Fruit fly (Drosophila melanogaster) whole organism, embryonic: Measurements from ENCODE around the gene Antp.
A peak's percentile ranks its signal among the peaks of the same experiment; 100 is the strongest.

ENCODE experiments used
- Atf6 ChIP-seq: fragments of 200-800 bp; sonication (Bioruptor generic); IDR thresholded peaks from 2 replicates; pipeline ENCODE4 v1.3.6; 2022; ENCODE audit warnings: missing biosample characterization, missing genetic modification characterization
- CG1024 ChIP-seq: fragments of 200-800 bp; sonication (Bioruptor generic); IDR thresholded peaks from 2 replicates; pipeline ENCODE4 v1.3.6; 2022; ENCODE audit warnings: missing biosample characterization, missing genetic modification characterization
- CG10431 ChIP-seq: fragments of 200-800 bp; sonication (Bioruptor generic); optimal IDR thresholded peaks from 3 replicates; lab custom pipeline; 2018; ENCODE audit warnings: missing biosample characterization, mild to moderate bottlenecking, missing genetic modification characterization
- CG10959 ChIP-seq: fragments of 200-800 bp; sonication (Bioruptor generic); IDR thresholded peaks from 2 replicates; pipeline ENCODE4 v1.3.6; 2022; ENCODE audit warnings: missing biosample characterization, missing genetic modification characterization
- CG10979 ChIP-seq: fragments of 200-800 bp; sonication (Bioruptor generic); optimal IDR thresholded peaks from 2 replicates; lab custom pipeline; 2018; ENCODE audit warnings: missing biosample characterization, mild to moderate bottlenecking, missing genetic modification characterization, moderate library complexity
- CG11085 ChIP-seq: fragments of 200-800 bp; sonication (Bioruptor generic); IDR thresholded peaks from 2 replicates; pipeline ENCODE4 v1.3.6; 2022; ENCODE audit warnings: missing biosample characterization, missing genetic modification characterization
- CG12155 ChIP-seq: fragments of 200-800 bp; sonication (Bioruptor generic); optimal IDR thresholded peaks from 3 replicates; lab custom pipeline; 2016; ENCODE audit warnings: missing biosample characterization, missing genetic modification characterization
- CG2889 ChIP-seq: fragments of 200-800 bp; sonication (Bioruptor generic); IDR thresholded peaks from 3 replicates; pipeline ENCODE4 v1.3.6; 2022; ENCODE audit warnings: missing biosample characterization, missing genetic modification characterization
- CG31224 ChIP-seq: fragments of 200-800 bp; sonication (Bioruptor generic); IDR thresholded peaks from 2 replicates; pipeline ENCODE4 v1.3.6; 2022; ENCODE audit warnings: missing biosample characterization, missing genetic modification characterization
- CG31388 ChIP-seq: fragments of 200-800 bp; sonication (Bioruptor generic); optimal IDR thresholded peaks from 2 replicates; lab custom pipeline; 2016; ENCODE audit warnings: missing biosample characterization, missing genetic modification characterization
- CG33557 ChIP-seq: fragments of 200-800 bp; sonication (Bioruptor generic); optimal IDR thresholded peaks from 2 replicates; lab custom pipeline; 2019; ENCODE audit warnings: missing biosample characterization, mild to moderate bottlenecking, missing genetic modification characterization, moderate library complexity
- CG4424 ChIP-seq: fragments of 200-800 bp; sonication (Bioruptor generic); optimal IDR thresholded peaks from 3 replicates; lab custom pipeline; 2016; ENCODE audit warnings: missing biosample characterization, missing genetic modification characterization
- CG4617 ChIP-seq: fragments of 200-800 bp; sonication (Bioruptor generic); optimal IDR thresholded peaks from 3 replicates; lab custom pipeline; 2016; ENCODE audit warnings: missing biosample characterization, missing genetic modification characterization, borderline replicate concordance
- CG5180 ChIP-seq: fragments of 200-800 bp; sonication (Bioruptor generic); optimal IDR thresholded peaks from 3 replicates; lab custom pipeline; 2017; ENCODE audit warnings: missing biosample characterization, missing genetic modification characterization, mild to moderate bottlenecking, moderate library complexity, missing genetic modification reagents
- CG7271 ChIP-seq: fragments of 200-800 bp; sonication (Bioruptor generic); optimal IDR thresholded peaks from 2 replicates; lab custom pipeline; 2018; ENCODE audit warnings: missing biosample characterization, mild to moderate bottlenecking, missing genetic modification characterization, moderate library complexity
- CG8281 ChIP-seq: fragments of 200-800 bp; sonication (Bioruptor generic); optimal IDR thresholded peaks from 2 replicates; lab custom pipeline; 2018; ENCODE audit warnings: missing biosample characterization, mild to moderate bottlenecking, missing genetic modification characterization, moderate library complexity
- CG8388 ChIP-seq: fragments of 200-800 bp; sonication (Bioruptor generic); optimal IDR thresholded peaks from 2 replicates; lab custom pipeline; 2019; ENCODE audit warnings: missing biosample characterization, mild to moderate bottlenecking, missing genetic modification characterization, moderate library complexity
- CG8765 ChIP-seq: fragments of 200-800 bp; sonication (Bioruptor generic); IDR thresholded peaks from 2 replicates; pipeline ENCODE4 v1.3.6; 2022; ENCODE audit warnings: missing biosample characterization, missing genetic modification characterization
- CG9797 ChIP-seq: fragments of 200-800 bp; sonication (Bioruptor generic); optimal IDR thresholded peaks from 3 replicates; lab custom pipeline; 2018; ENCODE audit warnings: missing biosample characterization, mild to moderate bottlenecking, missing genetic modification characterization
- Dll ChIP-seq: fragments of 200-800 bp; sonication (Bioruptor generic); IDR thresholded peaks from 4 replicates; pipeline ENCODE4 v1.3.6; 2022; ENCODE audit warnings: missing biosample characterization, missing genetic modification characterization; ENCODE audit not compliant: partially characterized antibody
- HHEX ChIP-seq: fragments of 200-800 bp; sonication (Bioruptor generic); optimal IDR thresholded peaks from 3 replicates; lab custom pipeline; 2017; ENCODE audit warnings: missing biosample characterization, mild to moderate bottlenecking, missing genetic modification characterization, missing genetic modification reagents
- Hand ChIP-seq: fragments of 200-800 bp; sonication (Bioruptor generic); optimal IDR thresholded peaks from 2 replicates; lab custom pipeline; 2017; ENCODE audit warnings: mild to moderate bottlenecking, missing biosample characterization, missing genetic modification reagents, missing genetic modification characterization
- HmgZ ChIP-seq: fragments of 200-800 bp; sonication (Bioruptor generic); optimal IDR thresholded peaks from 2 replicates; lab custom pipeline; 2018; ENCODE audit warnings: missing biosample characterization, mild to moderate bottlenecking, missing genetic modification characterization
- Hmr ChIP-seq: fragments of 200-800 bp; sonication (Bioruptor generic); optimal IDR thresholded peaks from 3 replicates; lab custom pipeline; 2017; ENCODE audit warnings: mild to moderate bottlenecking, missing biosample characterization, missing genetic modification reagents, missing genetic modification characterization
- Hr78 ChIP-seq, 2 experiments: fragments of 200-800 bp in 1 of 2; fragments of >200 bp in 1 of 2; sonication (Bioruptor generic) in 1 of 2; optimal IDR thresholded peaks; 2 replicates each; lab custom pipeline; 2017 to 2019; ENCODE audit warnings: missing biosample characterization in 2 of 2, missing genetic modification characterization in 2 of 2, mild to moderate bottlenecking in 1 of 2, moderate library complexity in 1 of 2
- Nf-YB ChIP-seq: fragments of 200-800 bp; sonication (Bioruptor generic); optimal IDR thresholded peaks from 3 replicates; lab custom pipeline; 2019; ENCODE audit warnings: missing biosample characterization, mild to moderate bottlenecking, missing genetic modification characterization, moderate library complexity
- Nf-YC ChIP-seq: fragments of 200-800 bp; optimal IDR thresholded peaks from 3 replicates; lab custom pipeline; 2019; ENCODE audit warnings: missing biosample characterization, mild to moderate bottlenecking, missing genetic modification characterization, moderate library complexity
- Oli ChIP-seq: fragments of 200-800 bp; sonication (Bioruptor generic); optimal IDR thresholded peaks from 2 replicates; lab custom pipeline; 2018; ENCODE audit warnings: missing biosample characterization, mild to moderate bottlenecking, missing genetic modification characterization, moderate library complexity
- PHDP ChIP-seq: fragments of 200-800 bp; sonication (Bioruptor generic); optimal IDR thresholded peaks from 3 replicates; lab custom pipeline; 2018; ENCODE audit warnings: missing biosample characterization, mild to moderate bottlenecking, missing genetic modification characterization, moderate library complexity
- Side ChIP-seq: fragments of 200-800 bp; sonication (Bioruptor generic); optimal IDR thresholded peaks from 2 replicates; lab custom pipeline; 2016; ENCODE audit warnings: missing biosample characterization, missing genetic modification characterization
- abd-A ChIP-seq: fragments of 200-800 bp; sonication (Bioruptor generic); optimal IDR thresholded peaks from 3 replicates; lab custom pipeline; 2019; ENCODE audit warnings: missing biosample characterization, mild to moderate bottlenecking, missing genetic modification characterization, moderate library complexity
- ara ChIP-seq: fragments of 200-800 bp; sonication (Bioruptor generic); IDR thresholded peaks from 2 replicates; pipeline ENCODE4 v1.3.6; 2022; ENCODE audit warnings: missing biosample characterization, missing genetic modification characterization
- bbx ChIP-seq: fragments of 200-800 bp; sonication (Bioruptor generic); IDR thresholded peaks from 2 replicates; pipeline ENCODE4 v1.3.6; 2022; ENCODE audit warnings: missing biosample characterization, missing genetic modification characterization; ENCODE audit not compliant: partially characterized antibody
- cwo ChIP-seq: fragments of 200-800 bp; sonication (Bioruptor generic); optimal IDR thresholded peaks from 3 replicates; lab custom pipeline; 2017; ENCODE audit warnings: missing biosample characterization, missing genetic modification characterization, mild to moderate bottlenecking, moderate library complexity, missing genetic modification reagents
- dan ChIP-seq: fragments of 200-800 bp; sonication (Bioruptor generic); IDR thresholded peaks from 2 replicates; pipeline ENCODE4 v1.3.6; 2022; ENCODE audit warnings: missing biosample characterization, missing genetic modification characterization
- dimm ChIP-seq: fragments of 200-800 bp; sonication (Bioruptor generic); IDR thresholded peaks from 2 replicates; pipeline ENCODE4 v1.3.6; 2022; ENCODE audit warnings: missing biosample characterization, missing genetic modification characterization
- dm ChIP-seq: fragments of 200-800 bp; sonication (Bioruptor generic); optimal IDR thresholded peaks from 3 replicates; lab custom pipeline; 2016; ENCODE audit warnings: missing biosample characterization, missing genetic modification characterization
- ems ChIP-seq: fragments of 200-800 bp; sonication (Bioruptor generic); optimal IDR thresholded peaks from 3 replicates; lab custom pipeline; 2016; ENCODE audit warnings: missing biosample characterization, missing genetic modification characterization
- gem ChIP-seq: fragments of 200-800 bp; sonication (Bioruptor generic); optimal IDR thresholded peaks from 2 replicates; lab custom pipeline; 2019; ENCODE audit warnings: missing biosample characterization, mild to moderate bottlenecking, missing genetic modification characterization, moderate library complexity
- grau ChIP-seq: fragments of 200-800 bp; optimal IDR thresholded peaks from 3 replicates; lab custom pipeline; 2019; ENCODE audit warnings: missing biosample characterization, mild to moderate bottlenecking, missing genetic modification characterization, moderate library complexity
- her ChIP-seq: fragments of 200-800 bp; sonication (Bioruptor generic); optimal IDR thresholded peaks from 2 replicates; lab custom pipeline; 2016; ENCODE audit warnings: missing biosample characterization, missing genetic modification characterization
- hth ChIP-seq: fragments of >200 bp; optimal IDR thresholded peaks from 2 replicates; lab custom pipeline; 2017; ENCODE audit warnings: inconsistent platforms
- schlank ChIP-seq: fragments of 200-800 bp; sonication (Bioruptor generic); optimal IDR thresholded peaks from 2 replicates; lab custom pipeline; 2018; ENCODE audit warnings: missing biosample characterization, mild to moderate bottlenecking, missing genetic modification characterization
- sd ChIP-seq: fragments of 200-800 bp; sonication (Bioruptor generic); optimal IDR thresholded peaks from 3 replicates; lab custom pipeline; 2018; ENCODE audit warnings: missing biosample characterization, mild to moderate bottlenecking, missing genetic modification characterization, moderate library complexity
- sens-2 ChIP-seq: fragments of 200-800 bp; sonication (Bioruptor generic); IDR thresholded peaks from 2 replicates; pipeline ENCODE4 v1.3.6; 2022; ENCODE audit warnings: missing biosample characterization, missing genetic modification characterization
- slp2 ChIP-seq: fragments of 200-800 bp; sonication (Bioruptor generic); optimal IDR thresholded peaks from 2 replicates; lab custom pipeline; 2016; ENCODE audit warnings: missing biosample characterization, missing genetic modification characterization
- tin ChIP-seq: fragments of 200-800 bp; sonication (Bioruptor generic); optimal IDR thresholded peaks from 3 replicates; lab custom pipeline; 2016; ENCODE audit warnings: missing biosample characterization, missing genetic modification characterization
- tup ChIP-seq: fragments of 200-800 bp; sonication (Bioruptor generic); optimal IDR thresholded peaks from 2 replicates; lab custom pipeline; 2016; ENCODE audit warnings: missing biosample characterization, mild to moderate bottlenecking, missing genetic modification characterization, moderate library complexity
- vvl ChIP-seq: fragments of 200-800 bp; sonication (Bioruptor generic); IDR thresholded peaks from 2 replicates; pipeline ENCODE4 v1.3.6; 2022; ENCODE audit warnings: missing biosample characterization, missing genetic modification characterization
- zen2 ChIP-seq: fragments of 200-800 bp; sonication (Bioruptor generic); IDR thresholded peaks from 3 replicates; pipeline ENCODE4 v1.3.6; 2022; ENCODE audit warnings: missing biosample characterization, missing genetic modification characterization; ENCODE audit not compliant: partially characterized antibody

Gene Antp

DNA sequence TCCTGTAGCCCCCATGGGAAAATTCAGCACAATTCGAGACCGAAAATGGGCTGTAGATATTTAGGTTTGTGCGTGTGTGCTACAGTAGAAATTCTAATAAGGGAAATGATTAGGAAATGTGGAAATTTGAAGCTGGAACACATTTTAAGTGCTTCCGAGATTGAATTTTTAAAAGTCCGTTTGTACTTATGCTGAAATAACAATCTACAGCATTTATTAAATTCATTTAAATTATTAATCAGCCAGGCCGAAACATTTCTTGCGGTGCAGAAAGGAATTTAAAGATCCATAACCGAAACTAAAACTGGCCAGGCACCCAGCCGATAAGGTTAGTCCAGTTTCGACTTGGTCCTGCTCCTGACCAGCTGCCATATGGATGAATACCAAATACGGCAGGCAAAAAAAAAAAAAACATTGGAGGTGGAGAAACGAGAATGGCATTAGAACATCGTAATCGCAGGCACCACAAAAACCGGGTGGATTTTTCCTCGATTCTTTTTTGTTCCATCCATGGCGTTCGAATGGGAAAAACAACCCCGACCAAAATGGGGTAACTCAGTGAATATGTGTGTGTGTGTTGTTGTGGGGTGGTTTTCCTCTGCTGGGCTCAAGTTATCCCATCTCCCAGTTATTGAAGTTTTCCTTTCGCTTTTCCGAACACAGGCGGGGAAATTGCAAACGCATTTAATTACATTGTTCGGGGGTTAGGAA, 77.6 kb downstream of the Antp start (continued):
- TF ChIP-seq CG33557 (GFP tag; lab: Kevin White, UChicago): no peak
- no peak for TF ChIP-seq dm (GFP tag; lab: Kevin White, UChicago)
- no peak for TF ChIP-seq CG12155 (GFP tag; lab: Kevin White, UChicago)
- no peak for TF ChIP-seq dan (GFP tag; lab: Robert Waterston, UW)
- peak; percentile 22 for TF ChIP-seq sd
- TF ChIP-seq her (GFP tag; lab: Kevin White, UChicago): no peak
- no peak for TF ChIP-seq Dll (GFP tag; lab: Robert Waterston, UW)
- peak; percentile 40 for TF ChIP-seq Nf-YB
- TF ChIP-seq CG1024 (GFP tag; lab: Robert Waterston, UW): no peak
- no peak for TF ChIP-seq Hand
- TF ChIP-seq hth: no peak
- TF ChIP-seq CG4617: no peak
- TF ChIP-seq Hr78 (GFP tag; optimal IDR thresholded peaks at IDR 0.05; lab: Kevin White, UChicago): no peak
- TF ChIP-seq Oli: peak; percentile 2
- TF ChIP-seq vvl (GFP tag; lab: Robert Waterston, UW): 0 out of 2 replicates have a peak, but pooled peaks have one; percentile 15
- TF ChIP-seq CG8765 (GFP tag; lab: Robert Waterston, UW): no peak
- TF ChIP-seq Nf-YC (tag; lab: Kevin White, UChicago): peak; percentile 59
- TF ChIP-seq HmgZ (tag; lab: Kevin White, UChicago): no peak
- peak; percentile 47 for TF ChIP-seq abd-A (tag; lab: Kevin White, UChicago)
- no peak for TF ChIP-seq sens-2 (GFP tag; lab: Robert Waterston, UW)
- no peak for TF ChIP-seq schlank
- TF ChIP-seq CG7271 (tag; lab: Kevin White, UChicago): no peak
- no peak for TF ChIP-seq CG9797 (GFP tag; lab: Kevin White, UChicago)
- no peak for TF ChIP-seq HHEX (GFP tag; lab: Kevin White, UChicago)
- no peak for TF ChIP-seq CG31388 (GFP tag; lab: Kevin White, UChicago)
- no peak for TF ChIP-seq CG4424 (GFP tag; lab: Kevin White, UChicago)
- TF ChIP-seq Side (GFP tag; lab: Kevin White, UChicago): no peak
- TF ChIP-seq cwo (GFP tag; lab: Kevin White, UChicago): no peak
- TF ChIP-seq tin (GFP tag; lab: Kevin White, UChicago): no peak
- TF ChIP-seq PHDP: no peak
- no peak for TF ChIP-seq ara (GFP tag; lab: Robert Waterston, UW)
- peak; percentile 3 for TF ChIP-seq CG10979
- no peak for TF ChIP-seq CG10959 (GFP tag; lab: Robert Waterston, UW)
- no peak for TF ChIP-seq Atf6 (GFP tag; lab: Robert Waterston, UW)
- no peak for TF ChIP-seq dimm (GFP tag; lab: Robert Waterston, UW)
- TF ChIP-seq slp2 (GFP tag; lab: Kevin White, UChicago): no peak
- no peak for TF ChIP-seq tup (GFP tag; lab: Kevin White, UChicago)
- TF ChIP-seq CG11085: no peak
- TF ChIP-seq ems (GFP tag; lab: Kevin White, UChicago): no peak
- no peak for TF ChIP-seq CG31224
- TF ChIP-seq CG5180: no peak
- no peak for TF ChIP-seq CG8388 (GFP tag; lab: Kevin White, UChicago)
- TF ChIP-seq zen2 (GFP tag; lab: Robert Waterston, UW): no peak
- TF ChIP-seq gem (tag; lab: Kevin White, UChicago): peak; percentile 47
- TF ChIP-seq CG2889 (GFP tag; lab: Robert Waterston, UW): no peak
- TF ChIP-seq bbx: no peak
- TF ChIP-seq grau (tag; lab: Kevin White, UChicago): peak; percentile 56
- TF ChIP-seq Hmr: no peak
- TF ChIP-seq CG8281 (tag; lab: Kevin White, UChicago): no peak
- TF ChIP-seq CG10431 (GFP tag; lab: Kevin White, UChicago): no peak
